Worm (Caenorhabditis elegans) whole organism, L3 larva: ENCODE measurements around the gene npax-2.

Source experiments
- ZK546.5 ChIP-seq: sonication (generic microtip); optimal IDR thresholded peaks from 2 replicates; lab custom pipeline; 2017; ENCODE audit warnings: missing biosample characterization, missing genetic modification characterization
- ceh-82 ChIP-seq: fragments of 150-350 bp; optimal IDR thresholded peaks from 2 replicates; lab custom pipeline; 2014; ENCODE audit warnings: missing biosample characterization, missing genetic modification characterization
- ceh-9 ChIP-seq: sonication (generic microtip); optimal IDR thresholded peaks from 2 replicates; lab custom pipeline; 2018; ENCODE audit warnings: missing biosample characterization, missing genetic modification characterization
- elt-1 ChIP-seq: fragments of 150-350 bp; optimal IDR thresholded peaks from 2 replicates; lab custom pipeline; 2014; ENCODE audit warnings: missing biosample characterization, missing genetic modification characterization
- fos-1 ChIP-seq: fragments of 150-350 bp; optimal IDR thresholded peaks from 2 replicates; lab custom pipeline; 2014; ENCODE audit warnings: missing biosample characterization, missing genetic modification characterization
- pqm-1 ChIP-seq: fragments of 150-350 bp; optimal IDR thresholded peaks from 2 replicates; lab custom pipeline; 2017; ENCODE audit warnings: missing biosample characterization, missing genetic modification characterization, inconsistent platforms
- unc-39 ChIP-seq: sonication (generic microtip); optimal IDR thresholded peaks from 4 replicates; lab custom pipeline; 2017; ENCODE audit warnings: missing biosample characterization, missing genetic modification characterization
- ztf-11 ChIP-seq: fragments of 150-350 bp; optimal IDR thresholded peaks from 2 replicates; lab custom pipeline; 2014; ENCODE audit warnings: missing biosample characterization, missing genetic modification characterization
- ztf-4 ChIP-seq: fragments of 150-350 bp; optimal IDR thresholded peaks from 2 replicates; lab custom pipeline; 2014; ENCODE audit warnings: missing biosample characterization, missing genetic modification characterization

DNA sequence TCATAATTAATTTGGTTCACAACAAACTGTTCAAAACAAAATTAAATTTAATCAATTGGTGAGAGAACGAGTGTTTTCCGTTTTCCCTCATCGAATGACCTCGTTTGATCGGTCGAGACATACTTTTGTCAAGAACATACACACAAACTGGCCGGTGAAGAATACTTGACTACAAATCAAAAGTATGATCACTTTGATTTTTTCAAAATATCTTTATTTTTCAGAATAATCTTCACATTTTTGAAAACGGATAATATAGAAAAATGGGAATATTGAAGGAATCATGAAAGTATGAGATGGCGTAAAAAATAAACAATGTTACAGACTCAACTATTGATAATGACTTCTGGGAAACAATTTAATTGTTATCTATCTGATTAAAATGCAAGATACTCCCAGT lies 31.7 kb downstream of the npax-2 start, which contains the start of gene swip-10:
- TF ChIP-seq fos-1 (tag; lab: Kevin White, UChicago), result no peak
- no peak for TF ChIP-seq unc-39 (tag; lab: Kevin White, UChicago)
- TF ChIP-seq ceh-9 (tag; lab: Kevin White, UChicago), result no peak
- no peak for TF ChIP-seq ZK546.5
- no peak for TF ChIP-seq elt-1 (tag; lab: Kevin White, UChicago)
- TF ChIP-seq pqm-1 (tag; lab: Kevin White, UChicago), result no peak
- no peak for TF ChIP-seq ceh-82
- no peak for TF ChIP-seq ztf-11 (tag; lab: Kevin White, UChicago)
- TF ChIP-seq ztf-4, result no peak
